Worm (Caenorhabditis elegans) whole organism, L4/young adult: ENCODE measurements around the gene C35B1.4.

ENCODE experiments used
- W03F9.2 ChIP-seq: fragments of 150-350 bp; optimal IDR thresholded peaks from 2 replicates; lab custom pipeline; 2014; ENCODE audit warnings: missing biosample characterization, missing genetic modification characterization
- him-1 ChIP-seq: sonication (generic microtip); optimal IDR thresholded peaks from 2 replicates; lab custom pipeline; 2016; ENCODE audit warnings: missing genotype, missing genetic modification reagents, missing genetic modification characterization, missing compliant biosample characterization

DNA sequence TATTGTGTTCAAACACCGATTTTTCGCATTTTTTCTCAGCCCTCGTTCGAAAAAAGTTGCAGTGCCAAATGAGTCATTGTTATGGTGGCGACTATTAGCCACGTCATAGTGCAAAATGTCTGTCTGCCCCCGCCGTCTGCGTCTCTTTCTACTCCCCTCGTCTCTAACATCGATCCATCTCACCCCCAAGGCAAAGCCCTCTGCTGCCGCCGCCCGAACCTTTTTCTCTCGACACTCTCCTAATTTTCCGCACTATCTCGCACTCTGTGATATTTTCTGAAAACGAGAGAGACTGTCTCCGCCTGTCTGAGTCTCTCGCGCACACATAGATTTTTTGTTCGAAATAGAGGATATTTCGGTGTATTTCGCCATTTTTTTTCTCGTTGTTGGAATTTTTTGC lies 13.5 kb downstream of the C35B1.4 start:
- TF ChIP-seq W03F9.2 = no peak
- peak; percentile 11 for TF ChIP-seq him-1
